Worm (Caenorhabditis elegans) whole organism, young adult: ENCODE measurements around the gene Y32H12A.6.

Experiments used
- B0035.1 ChIP-seq: sonication (generic microtip); optimal IDR thresholded peaks from 2 replicates; lab custom pipeline; 2016; ENCODE audit warnings: missing genetic modification characterization, mild to moderate bottlenecking, missing compliant biosample characterization, missing genotype, missing genetic modification reagents
- B0261.1 ChIP-seq: sonication (generic microtip); optimal IDR thresholded peaks from 2 replicates; lab custom pipeline; 2016; ENCODE audit warnings: mild to moderate bottlenecking, missing genetic modification characterization, moderate library complexity, missing compliant biosample characterization
- B0336.3 ChIP-seq: fragments of 200-800 bp; sonication (Bioruptor generic); IDR thresholded peaks from 2 replicates; pipeline ENCODE4 v1.3.6; 2022; ENCODE audit warnings: missing genetic modification characterization, missing compliant biosample characterization
- C17E4.6 ChIP-seq: fragments of 200-800 bp; sonication (Bioruptor generic); IDR thresholded peaks from 2 replicates; pipeline ENCODE4 v1.3.6; 2022; ENCODE audit warnings: missing genetic modification reagents, missing genetic modification characterization, missing compliant biosample characterization
- D2030.7 ChIP-seq: fragments of 200-800 bp; sonication (Bioruptor generic); IDR thresholded peaks from 2 replicates; pipeline ENCODE4 v1.3.6; 2022; ENCODE audit warnings: missing genetic modification reagents, missing genetic modification characterization, missing compliant biosample characterization
- F10E7.11 ChIP-seq: sonication (generic microtip); optimal IDR thresholded peaks from 2 replicates; lab custom pipeline; 2017; ENCODE audit warnings: mild to moderate bottlenecking, missing genetic modification characterization, moderate library complexity, missing compliant biosample characterization
- F33H1.4 ChIP-seq: fragments of 200-800 bp; sonication (Bioruptor generic); IDR thresholded peaks from 2 replicates; pipeline ENCODE4 v1.3.6; 2022; ENCODE audit warnings: missing genetic modification reagents, missing genetic modification characterization, missing compliant biosample characterization
- F39B2.1 ChIP-seq: fragments of 200-800 bp; sonication (Bioruptor generic); IDR thresholded peaks from 2 replicates; pipeline ENCODE4 v1.3.6; 2022; ENCODE audit warnings: missing genetic modification reagents, missing genetic modification characterization, missing compliant biosample characterization
- F49E8.2 ChIP-seq: sonication (generic microtip); optimal IDR thresholded peaks from 3 replicates; lab custom pipeline; 2017; ENCODE audit warnings: missing genetic modification characterization, mild to moderate bottlenecking, missing compliant biosample characterization, antibody characterized with exemption, moderate library complexity; ENCODE audit not compliant: insufficient read depth
- F57C9.4 ChIP-seq: sonication (generic microtip); optimal IDR thresholded peaks from 2 replicates; lab custom pipeline; 2017; ENCODE audit warnings: mild to moderate bottlenecking, missing genetic modification characterization, missing compliant biosample characterization
- Y56A3A.18 ChIP-seq: fragments of 200-800 bp; sonication (Bioruptor generic); IDR thresholded peaks from 2 replicates; pipeline ENCODE4 v1.3.6; 2022; ENCODE audit warnings: missing genetic modification reagents, missing genetic modification characterization, missing compliant biosample characterization
- Y67H2A.10 ChIP-seq: fragments of 200-800 bp; sonication (Bioruptor generic); conservative IDR thresholded peaks from 2 replicates; pipeline ENCODE4 v1.3.6; 2022; ENCODE audit warnings: missing genetic modification reagents, missing genetic modification characterization, missing compliant biosample characterization
- ZK185.1 ChIP-seq: sonication (generic microtip); optimal IDR thresholded peaks from 2 replicates; lab custom pipeline; 2016; ENCODE audit warnings: mild to moderate bottlenecking, missing genetic modification characterization, missing compliant biosample characterization; ENCODE audit not compliant: poor library complexity, severe bottlenecking
- athp-1 ChIP-seq: sonication (generic microtip); optimal IDR thresholded peaks from 2 replicates; lab custom pipeline; 2017; ENCODE audit warnings: mild to moderate bottlenecking, missing genetic modification characterization, missing compliant biosample characterization
- bed-1 ChIP-seq: fragments of 200-800 bp; sonication (Bioruptor generic); IDR thresholded peaks from 2 replicates; pipeline ENCODE4 v1.3.6; 2022; ENCODE audit warnings: missing genetic modification reagents, missing genetic modification characterization, missing compliant biosample characterization
- bed-2 ChIP-seq: fragments of 200-800 bp; sonication (Bioruptor generic); IDR thresholded peaks from 2 replicates; pipeline ENCODE4 v1.3.6; 2022; ENCODE audit warnings: missing genetic modification reagents, missing genetic modification characterization, missing compliant biosample characterization
- ccch-3 ChIP-seq: fragments of 200-800 bp; sonication (Bioruptor generic); optimal IDR thresholded peaks from 2 replicates; lab custom pipeline; 2018; ENCODE audit warnings: mild to moderate bottlenecking, missing genetic modification characterization, missing compliant biosample characterization
- ceh-100 ChIP-seq: fragments of 200-800 bp; sonication (Bioruptor generic); IDR thresholded peaks from 2 replicates; pipeline ENCODE4 v1.3.6; 2022; ENCODE audit warnings: missing genetic modification reagents, missing genetic modification characterization, missing compliant biosample characterization
- chd-7 ChIP-seq: sonication (generic microtip); optimal IDR thresholded peaks from 2 replicates; lab custom pipeline; 2016; ENCODE audit warnings: mild to moderate bottlenecking, missing genetic modification characterization, moderate library complexity, missing compliant biosample characterization
- die-1 ChIP-seq: sonication (generic microtip); optimal IDR thresholded peaks from 2 replicates; lab custom pipeline; 2016; ENCODE audit warnings: missing genotype, mild to moderate bottlenecking, missing genetic modification characterization, missing compliant biosample characterization
- dpff-1 ChIP-seq: sonication (generic microtip); optimal IDR thresholded peaks from 2 replicates; lab custom pipeline; 2017; ENCODE audit warnings: mild to moderate bottlenecking, missing genetic modification characterization, missing compliant biosample characterization
- dpl-1 ChIP-seq: fragments of 150-350 bp; optimal IDR thresholded peaks from 2 replicates; lab custom pipeline; 2014; ENCODE audit warnings: missing biosample characterization, missing genetic modification reagents, missing genetic modification characterization
- egl-18 ChIP-seq: fragments of 200-800 bp; sonication (Bioruptor generic); IDR thresholded peaks from 2 replicates; pipeline ENCODE4 v1.3.6; 2022; ENCODE audit warnings: missing genetic modification reagents, missing genetic modification characterization, missing compliant biosample characterization
- egrh-3 ChIP-seq: fragments of 200-800 bp; sonication (Bioruptor generic); IDR thresholded peaks from 2 replicates; pipeline ENCODE4 v1.3.6; 2022; ENCODE audit warnings: missing genetic modification reagents, missing genetic modification characterization, missing compliant biosample characterization
- him-1 ChIP-seq: sonication (generic microtip); optimal IDR thresholded peaks from 2 replicates; lab custom pipeline; 2016; ENCODE audit warnings: missing genotype, missing genetic modification reagents, missing genetic modification characterization, missing compliant biosample characterization
- hmg-1.2 ChIP-seq: fragments of 200-800 bp; sonication (Bioruptor generic); IDR thresholded peaks from 2 replicates; pipeline ENCODE4 v1.3.6; 2022; ENCODE audit warnings: missing genetic modification reagents, missing genetic modification characterization, missing compliant biosample characterization
- hmg-20 ChIP-seq: fragments of 200-800 bp; sonication (Bioruptor generic); IDR thresholded peaks from 2 replicates; pipeline ENCODE4 v1.3.6; 2022; ENCODE audit warnings: missing genetic modification reagents, missing genetic modification characterization, missing compliant biosample characterization
- hrde-1 ChIP-seq: sonication (generic microtip); optimal IDR thresholded peaks from 2 replicates; lab custom pipeline; 2016; ENCODE audit warnings: missing genetic modification characterization, mild to moderate bottlenecking, missing compliant biosample characterization, moderate library complexity, missing genotype, missing genetic modification reagents, borderline replicate concordance
- hsf-1 ChIP-seq: fragments of 200-800 bp; sonication (Bioruptor generic); IDR thresholded peaks from 2 replicates; pipeline ENCODE4 v1.3.6; 2022; ENCODE audit warnings: missing genetic modification reagents, missing genetic modification characterization, missing compliant biosample characterization
- lin-35 ChIP-seq, 3 experiments: fragments of 150-350 bp in 2 of 3; sonication (generic microtip) in 1 of 3; optimal IDR thresholded peaks; 2 replicates each; lab custom pipeline; 2014 to 2018; ENCODE audit warnings: missing biosample characterization in 3 of 3, missing genetic modification characterization in 3 of 3, missing genetic modification reagents in 3 of 3
- lin-40 ChIP-seq: sonication (generic microtip); optimal IDR thresholded peaks from 2 replicates; lab custom pipeline; 2016; ENCODE audit warnings: missing genetic modification characterization, mild to moderate bottlenecking, missing compliant biosample characterization, missing genotype, missing genetic modification reagents
- lin-54 ChIP-seq: fragments of 200-800 bp; sonication (Bioruptor generic); optimal IDR thresholded peaks from 2 replicates; lab custom pipeline; 2018; ENCODE audit warnings: mild to moderate bottlenecking, missing genetic modification characterization, missing compliant biosample characterization
- lir-1 ChIP-seq: fragments of 200-800 bp; sonication (Bioruptor generic); conservative IDR thresholded peaks from 2 replicates; pipeline ENCODE4 v1.3.6; 2022; ENCODE audit warnings: missing genetic modification reagents, missing genetic modification characterization, missing compliant biosample characterization
- lsy-27 ChIP-seq: sonication (generic microtip); optimal IDR thresholded peaks from 2 replicates; lab custom pipeline; 2017; ENCODE audit warnings: missing genetic modification characterization, mild to moderate bottlenecking, missing compliant biosample characterization, antibody characterized with exemption, missing genotype, borderline replicate concordance; ENCODE audit not compliant: insufficient read depth
- mcd-1 ChIP-seq: fragments of 200-800 bp; sonication (Bioruptor generic); IDR thresholded peaks from 2 replicates; pipeline ENCODE4 v1.3.6; 2022; ENCODE audit warnings: missing genetic modification reagents, missing genetic modification characterization, missing compliant biosample characterization
- nhr-120 ChIP-seq: fragments of 200-800 bp; sonication (Bioruptor generic); IDR thresholded peaks from 2 replicates; pipeline ENCODE4 v1.3.6; 2022; ENCODE audit warnings: missing genetic modification characterization, missing compliant biosample characterization
- nhr-179 ChIP-seq: sonication (generic microtip); optimal IDR thresholded peaks from 2 replicates; lab custom pipeline; 2016; ENCODE audit warnings: mild to moderate bottlenecking, missing genetic modification characterization, missing compliant biosample characterization
- nhr-27 ChIP-seq: fragments of 200-800 bp; sonication (Bioruptor generic); optimal IDR thresholded peaks from 2 replicates; lab custom pipeline; 2018; ENCODE audit warnings: mild to moderate bottlenecking, missing genetic modification characterization, moderate library complexity, missing compliant biosample characterization
- pbrm-1 ChIP-seq: fragments of 200-800 bp; sonication (Bioruptor generic); IDR thresholded peaks from 2 replicates; pipeline ENCODE4 v1.3.6; 2022; ENCODE audit warnings: missing genetic modification reagents, missing genetic modification characterization, missing compliant biosample characterization
- pha-4 ChIP-seq: fragments of 150-350 bp; sonication (generic microtip); optimal IDR thresholded peaks from 2 replicates; lab custom pipeline; 2014; ENCODE audit warnings: missing biosample characterization, missing genetic modification reagents, missing genetic modification characterization
- rcor-1 ChIP-seq: fragments of 200-800 bp; sonication (Bioruptor generic); IDR thresholded peaks from 2 replicates; pipeline ENCODE4 v1.3.6; 2022; ENCODE audit warnings: missing genetic modification reagents, missing genetic modification characterization, missing compliant biosample characterization
- sdz-38 ChIP-seq: sonication (generic microtip); optimal IDR thresholded peaks from 2 replicates; lab custom pipeline; 2016; ENCODE audit warnings: missing genotype, missing genetic modification characterization, missing compliant biosample characterization
- sea-2 ChIP-seq: fragments of 200-800 bp; sonication (Bioruptor generic); IDR thresholded peaks from 2 replicates; pipeline ENCODE4 v1.3.6; 2022; ENCODE audit warnings: missing genetic modification characterization, missing compliant biosample characterization
- unc-130 ChIP-seq: sonication (generic microtip); optimal IDR thresholded peaks from 2 replicates; lab custom pipeline; 2016; ENCODE audit warnings: missing genetic modification reagents, missing genetic modification characterization, missing compliant biosample characterization
- ztf-22 ChIP-seq: fragments of 200-800 bp; sonication (Bioruptor generic); optimal IDR thresholded peaks from 2 replicates; lab custom pipeline; 2018; ENCODE audit warnings: mild to moderate bottlenecking, missing genetic modification characterization, moderate library complexity, missing compliant biosample characterization
- ztf-25 ChIP-seq: fragments of 200-800 bp; sonication (Bioruptor generic); IDR thresholded peaks from 2 replicates; pipeline ENCODE4 v1.3.6; 2022; ENCODE audit warnings: missing genetic modification reagents, missing genetic modification characterization, missing compliant biosample characterization
- ztf-26 ChIP-seq: sonication (generic microtip); optimal IDR thresholded peaks from 2 replicates; lab custom pipeline; 2017; ENCODE audit warnings: missing genetic modification characterization, missing compliant biosample characterization

The Y32H12A.6 gene

ce11 chrIII:5385315-5385714, 3.3 kb upstream of the Y32H12A.6 start, which contains the start of gene Y32H12A.7:
Gene Y32H12A.7 (minus strand): TSS chrIII:5385415.
- TF ChIP-seq egl-18 (GFP tag; lab: Robert Waterston, UW) (no peak), die-1 (tag; lab: Kevin White, UChicago) (no peak), lin-54 (GFP tag; lab: Kevin White, UChicago) (no peak), sdz-38 (tag; lab: Kevin White, UChicago) (no peak), F10E7.11 (tag; lab: Kevin White, UChicago) (no peak), B0261.1 (tag; lab: Kevin White, UChicago) (no peak), ceh-100 (no peak), D2030.7 (GFP tag; lab: Robert Waterston, UW) (no peak), lsy-27 (tag; lab: Kevin White, UChicago) (no peak)
- TF ChIP-seq, all 124 proteins: peak for 0

ce11 chrIII:5380554-5380953, 1.4 kb downstream of the Y32H12A.6 start:
- TF ChIP-seq Y56A3A.18 (GFP tag; lab: Robert Waterston, UW) (no peak), ccch-3 (GFP tag; lab: Kevin White, UChicago) (no peak), egrh-3 (GFP tag; lab: Robert Waterston, UW) (no peak), F33H1.4 (peak; percentile 93), unc-130 (GFP tag; lab: Kevin White, UChicago) (no peak), pha-4 (tag; lab: Kevin White, UChicago) (no peak), chd-7 (tag; lab: Kevin White, UChicago) (no peak), ZK185.1 (tag; lab: Kevin White, UChicago) (no peak), B0336.3 (GFP tag; lab: Robert Waterston, UW) (no peak), nhr-179 (tag; lab: Kevin White, UChicago) (no peak), F57C9.4 (tag; lab: Kevin White, UChicago) (no peak), hmg-1.2 (GFP tag; lab: Robert Waterston, UW) (no peak), nhr-120 (GFP tag; lab: Robert Waterston, UW) (no peak), bed-1 (GFP tag; lab: Robert Waterston, UW) (no peak), ztf-25 (GFP tag; lab: Robert Waterston, UW) (no peak), sea-2 (GFP tag; lab: Robert Waterston, UW) (no peak), mcd-1 (GFP tag; lab: Robert Waterston, UW) (no peak), lin-35 (GFP tag; optimal IDR thresholded peaks at IDR 0.05; lab: Kevin White, UChicago) (no peak), Y67H2A.10 (no peak), F10E7.11 (tag; lab: Kevin White, UChicago) (no peak), ztf-26 (tag; lab: Kevin White, UChicago) (no peak), rcor-1 (GFP tag; lab: Robert Waterston, UW) (0 out of 2 replicates have a peak, but pooled peaks have one; percentile 9), hrde-1 (tag; lab: Kevin White, UChicago) (no peak), him-1 (peak; percentile 56), athp-1 (tag; lab: Kevin White, UChicago) (peak; percentile 16), F49E8.2 (tag; lab: Kevin White, UChicago) (no peak), dpff-1 (tag; lab: Kevin White, UChicago) (no peak), bed-2 (no peak), pbrm-1 (GFP tag; lab: Robert Waterston, UW) (no peak), B0035.1 (tag; lab: Kevin White, UChicago) (no peak), ztf-22 (GFP tag; lab: Kevin White, UChicago) (no peak), nhr-27 (tag; lab: Kevin White, UChicago) (no peak), egl-18 (GFP tag; lab: Robert Waterston, UW) (no peak), lir-1 (GFP tag; lab: Robert Waterston, UW) (no peak), lin-40 (no peak), die-1 (tag; lab: Kevin White, UChicago) (no peak), hsf-1 (GFP tag; lab: Robert Waterston, UW) (no peak), hmg-20 (no peak), F39B2.1 (GFP tag; lab: Robert Waterston, UW) (no peak), C17E4.6 (GFP tag; lab: Robert Waterston, UW) (no peak), dpl-1 (GFP tag; lab: Kevin White, UChicago) (no peak)
